Worm (Caenorhabditis elegans) whole organism, early embryonic: ENCODE data around the gene F25E5.2.

Experiments
- ama-1 ChIP-seq: fragments of 150-350 bp; optimal IDR thresholded peaks from 2 replicates; lab custom pipeline; 2014
- flt-1 ChIP-seq: fragments of 200-800 bp; sonication (Bioruptor generic); IDR thresholded peaks from 2 replicates; pipeline ENCODE4 v1.3.6; 2022; ENCODE audit warnings: missing genetic modification characterization, missing compliant biosample characterization
- hmbx-1 ChIP-seq: sonication (generic microtip); optimal IDR thresholded peaks from 2 replicates; lab custom pipeline; 2016; ENCODE audit warnings: mild to moderate bottlenecking, missing genetic modification characterization, missing compliant biosample characterization
- hmg-4 ChIP-seq: fragments of 200-800 bp; sonication (Bioruptor generic); optimal IDR thresholded peaks from 2 replicates; lab custom pipeline; 2018; ENCODE audit warnings: mild to moderate bottlenecking, missing genetic modification characterization, missing compliant biosample characterization
- tbx-37 ChIP-seq: fragments of 200-800 bp; sonication (Bioruptor generic); conservative IDR thresholded peaks from 2 replicates; pipeline ENCODE4 v1.3.6; 2022; ENCODE audit warnings: missing genetic modification reagents, missing genetic modification characterization, missing compliant biosample characterization

DNA sequence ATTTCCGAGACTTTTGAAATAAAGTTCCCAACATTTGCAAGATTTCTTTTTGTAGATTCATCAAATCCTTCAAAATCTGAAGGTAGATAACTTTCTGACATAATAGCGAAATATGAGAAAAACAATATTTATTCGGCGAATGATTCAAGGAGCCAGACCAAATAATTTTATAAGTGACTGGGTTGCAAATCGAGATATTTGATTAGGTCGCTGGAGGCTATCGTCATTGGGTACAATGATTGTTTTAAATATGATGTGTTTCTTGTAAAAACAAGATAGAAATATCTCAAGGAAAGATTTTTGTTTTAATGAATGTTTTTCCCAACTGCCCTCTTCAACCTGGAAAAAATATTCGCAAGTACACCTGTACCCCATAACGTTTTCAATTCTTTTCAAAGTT lies 26.2 kb upstream of the F25E5.2 start, which contains the start of gene srw-69:
- TF ChIP-seq ama-1 (lab: Kevin White, UChicago), result no peak
- no peak for TF ChIP-seq hmbx-1
- no peak for TF ChIP-seq tbx-37 (GFP tag; lab: Robert Waterston, UW)
- no peak for TF ChIP-seq hmg-4 (GFP tag; lab: Kevin White, UChicago)
- TF ChIP-seq flt-1, result no peak
